Worm (Caenorhabditis elegans) whole organism, L2 larva: Measurements from ENCODE around the gene srh-138.

Experiments used
- C34F6.9 ChIP-seq: fragments of 150-350 bp; optimal IDR thresholded peaks from 2 replicates; lab custom pipeline; 2014; ENCODE audit warnings: missing biosample characterization, missing genetic modification characterization
- F13H6.1 ChIP-seq: sonication (generic microtip); optimal IDR thresholded peaks from 2 replicates; lab custom pipeline; 2016; ENCODE audit warnings: missing genetic modification characterization, missing compliant biosample characterization
- ZK546.5 ChIP-seq: sonication (generic microtip); optimal IDR thresholded peaks from 2 replicates; lab custom pipeline; 2017; ENCODE audit warnings: missing biosample characterization, missing genetic modification characterization
- alr-1 ChIP-seq: fragments of 150-350 bp; optimal IDR thresholded peaks from 2 replicates; lab custom pipeline; 2014; ENCODE audit warnings: missing biosample characterization, missing genetic modification characterization
- aly-2 ChIP-seq: fragments of 150-350 bp; optimal IDR thresholded peaks from 2 replicates; lab custom pipeline; 2014; ENCODE audit warnings: missing biosample characterization, missing genetic modification characterization
- ama-1 ChIP-seq: fragments of 150-350 bp; optimal IDR thresholded peaks from 2 replicates; lab custom pipeline; 2018; ENCODE audit warnings: inconsistent platforms
- blmp-1 ChIP-seq: sonication (generic microtip); optimal IDR thresholded peaks from 2 replicates; lab custom pipeline; 2017; ENCODE audit warnings: missing genetic modification characterization, mild to moderate bottlenecking, missing compliant biosample characterization, antibody characterized with exemption, moderate library complexity; ENCODE audit not compliant: insufficient read depth
- ceh-82 ChIP-seq: fragments of 150-350 bp; optimal IDR thresholded peaks from 2 replicates; lab custom pipeline; 2014; ENCODE audit warnings: missing biosample characterization, missing genetic modification characterization
- dmd-4 ChIP-seq: sonication (generic microtip); optimal IDR thresholded peaks from 2 replicates; lab custom pipeline; 2017; ENCODE audit warnings: missing biosample characterization, missing genetic modification characterization
- egl-27 ChIP-seq: sonication (generic microtip); optimal IDR thresholded peaks from 3 replicates; lab custom pipeline; 2017; ENCODE audit warnings: missing biosample characterization, missing genetic modification reagents, missing genetic modification characterization
- elt-1 ChIP-seq: fragments of 150-350 bp; optimal IDR thresholded peaks from 2 replicates; lab custom pipeline; 2014; ENCODE audit warnings: missing biosample characterization, missing genetic modification characterization
- elt-3 ChIP-seq: sonication (generic microtip); optimal IDR thresholded peaks from 2 replicates; lab custom pipeline; 2017; ENCODE audit warnings: missing biosample characterization, missing genetic modification characterization
- gmeb-1 ChIP-seq: fragments of 150-350 bp; optimal IDR thresholded peaks from 2 replicates; lab custom pipeline; 2014; ENCODE audit warnings: missing biosample characterization, missing genetic modification characterization
- lin-11 ChIP-seq: fragments of 150-350 bp; sonication (generic microtip); optimal IDR thresholded peaks from 2 replicates; lab custom pipeline; 2014; ENCODE audit warnings: missing biosample characterization, missing genetic modification characterization, inconsistent platforms, mixed read lengths
- lin-13 ChIP-seq: fragments of 150-350 bp; optimal IDR thresholded peaks from 2 replicates; lab custom pipeline; 2014; ENCODE audit warnings: missing biosample characterization, missing genetic modification reagents, missing genetic modification characterization
- lin-39 ChIP-seq: fragments of 150-350 bp; optimal IDR thresholded peaks from 2 replicates; lab custom pipeline; 2014; ENCODE audit warnings: missing biosample characterization, missing genetic modification reagents, missing genetic modification characterization
- lsy-2 ChIP-seq, 2 experiments: fragments of 150-350 bp in 1 of 2; sonication (generic microtip) in 1 of 2; optimal IDR thresholded peaks; 2 replicates each; lab custom pipeline; 2014 to 2017; ENCODE audit warnings: missing biosample characterization in 2 of 2, missing genetic modification characterization in 2 of 2
- mab-5 ChIP-seq: fragments of 150-350 bp; optimal IDR thresholded peaks from 2 replicates; lab custom pipeline; 2014; ENCODE audit warnings: missing biosample characterization, missing genetic modification characterization
- mbf-1 ChIP-seq: sonication (generic microtip); optimal IDR thresholded peaks from 2 replicates; lab custom pipeline; 2017; ENCODE audit warnings: missing biosample characterization, missing genetic modification characterization
- mdl-1 ChIP-seq, 2 experiments: fragments of 150-350 bp in 1 of 2; sonication (generic microtip) in 1 of 2; optimal IDR thresholded peaks; 2 replicates each; lab custom pipeline; 2017; ENCODE audit warnings: missing biosample characterization in 2 of 2, missing genetic modification characterization in 2 of 2
- nhr-10 ChIP-seq: sonication (generic microtip); optimal IDR thresholded peaks from 2 replicates; lab custom pipeline; 2017; ENCODE audit warnings: missing biosample characterization, missing genetic modification characterization
- nhr-11 ChIP-seq: fragments of 150-350 bp; optimal IDR thresholded peaks from 2 replicates; lab custom pipeline; 2014; ENCODE audit warnings: missing biosample characterization, missing genetic modification characterization
- nhr-21 ChIP-seq: fragments of 150-350 bp; optimal IDR thresholded peaks from 2 replicates; lab custom pipeline; 2014; ENCODE audit warnings: missing biosample characterization, missing genetic modification characterization
- nhr-237 ChIP-seq: fragments of 150-350 bp; optimal IDR thresholded peaks from 2 replicates; lab custom pipeline; 2014; ENCODE audit warnings: missing biosample characterization, missing genetic modification characterization
- nhr-6 ChIP-seq: fragments of 150-350 bp; optimal IDR thresholded peaks from 2 replicates; lab custom pipeline; 2014; ENCODE audit warnings: missing biosample characterization, missing genetic modification characterization
- nhr-77 ChIP-seq: fragments of 150-350 bp; optimal IDR thresholded peaks from 2 replicates; lab custom pipeline; 2014; ENCODE audit warnings: missing biosample characterization, missing genetic modification characterization
- sem-4 ChIP-seq: fragments of 150-350 bp; optimal IDR thresholded peaks from 2 replicates; lab custom pipeline; 2014; ENCODE audit warnings: missing biosample characterization, missing genetic modification reagents, missing genetic modification characterization
- sma-9 ChIP-seq, 2 experiments: fragments of 150-350 bp in 1 of 2; sonication (generic microtip) in 1 of 2; optimal IDR thresholded peaks; 2 replicates each; lab custom pipeline; 2014 to 2016; ENCODE audit warnings: missing genetic modification characterization in 2 of 2, mild to moderate bottlenecking in 1 of 2, missing biosample characterization in 1 of 2, missing compliant biosample characterization in 1 of 2, missing genetic modification reagents in 1 of 2, moderate library complexity in 1 of 2
- snpc-4 ChIP-seq: fragments of 150-350 bp; optimal IDR thresholded peaks from 2 replicates; lab custom pipeline; 2014; ENCODE audit warnings: missing biosample characterization, missing genetic modification characterization
- unc-39 ChIP-seq: fragments of 150-350 bp; optimal IDR thresholded peaks from 2 replicates; lab custom pipeline; 2014; ENCODE audit warnings: missing biosample characterization, missing genetic modification characterization
- unc-55 ChIP-seq: fragments of 150-350 bp; sonication (generic microtip); optimal IDR thresholded peaks from 3 replicates; lab custom pipeline; 2014; ENCODE audit warnings: missing biosample characterization, missing genetic modification reagents, missing genetic modification characterization
- unc-62 ChIP-seq: fragments of 150-350 bp; optimal IDR thresholded peaks from 2 replicates; lab custom pipeline; 2014; ENCODE audit warnings: missing biosample characterization, missing genetic modification reagents, missing genetic modification characterization
- zag-1 ChIP-seq: fragments of 150-350 bp; optimal IDR thresholded peaks from 2 replicates; lab custom pipeline; 2014; ENCODE audit warnings: missing biosample characterization, missing genetic modification characterization
- ztf-1 ChIP-seq: fragments of 200-800 bp; sonication (Bioruptor generic); conservative IDR thresholded peaks from 2 replicates; pipeline ENCODE4 v1.3.6; 2022; ENCODE audit warnings: missing genetic modification characterization, missing compliant biosample characterization
- ztf-11 ChIP-seq: sonication (generic microtip); optimal IDR thresholded peaks from 2 replicates; lab custom pipeline; 2017; ENCODE audit warnings: missing biosample characterization, missing genetic modification characterization

The srh-138 gene

DNA sequence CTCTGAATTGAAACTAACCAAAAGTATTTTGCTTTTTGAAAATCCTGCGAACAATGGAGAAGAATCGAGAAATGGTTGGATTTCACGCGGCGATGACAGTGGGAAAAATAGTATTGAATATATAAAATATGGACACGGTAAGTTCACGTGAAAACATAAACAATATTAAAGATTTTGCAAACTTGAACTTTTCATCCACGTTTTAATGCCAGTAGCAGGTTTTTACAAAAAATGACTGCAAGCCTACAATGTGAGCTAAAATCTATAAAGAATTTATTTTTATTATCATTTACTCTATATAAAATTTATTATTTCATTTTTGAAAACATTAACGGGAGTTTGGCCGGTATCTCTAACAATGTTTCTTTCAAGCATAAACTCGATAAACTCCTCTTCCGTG is 41.3 kb downstream of the srh-138 start, which contains the start of gene F26D2.10:
Gene F26D2.10, minus strand, starts transcription at position 101 of the 400 bp plus-strand sequence.
- TF ChIP-seq ztf-11: no peak
- no peak for TF ChIP-seq nhr-10 (tag; lab: Kevin White, UChicago)
- no peak for TF ChIP-seq blmp-1 (tag; lab: Kevin White, UChicago)
- TF ChIP-seq dmd-4 (tag; lab: Kevin White, UChicago): no peak
- TF ChIP-seq unc-39 (tag; lab: Kevin White, UChicago): no peak
- no peak for TF ChIP-seq nhr-6 (tag; lab: Kevin White, UChicago)
- TF ChIP-seq F13H6.1: no peak
- TF ChIP-seq nhr-77 (tag; lab: Kevin White, UChicago): no peak
- TF ChIP-seq ztf-1 (GFP tag; lab: Robert Waterston, UW): no peak
- no peak for TF ChIP-seq lsy-2 (tag; optimal IDR thresholded peaks at IDR 0.05; lab: Kevin White, UChicago)
- no peak for TF ChIP-seq snpc-4 (tag; lab: Kevin White, UChicago)
- no peak for TF ChIP-seq elt-3 (tag; lab: Kevin White, UChicago)
- no peak for TF ChIP-seq lin-39 (tag; lab: Kevin White, UChicago)
- TF ChIP-seq sem-4 (tag; lab: Kevin White, UChicago): no peak
- no peak for TF ChIP-seq egl-27
- TF ChIP-seq zag-1 (tag; lab: Kevin White, UChicago): no peak

DNA sequence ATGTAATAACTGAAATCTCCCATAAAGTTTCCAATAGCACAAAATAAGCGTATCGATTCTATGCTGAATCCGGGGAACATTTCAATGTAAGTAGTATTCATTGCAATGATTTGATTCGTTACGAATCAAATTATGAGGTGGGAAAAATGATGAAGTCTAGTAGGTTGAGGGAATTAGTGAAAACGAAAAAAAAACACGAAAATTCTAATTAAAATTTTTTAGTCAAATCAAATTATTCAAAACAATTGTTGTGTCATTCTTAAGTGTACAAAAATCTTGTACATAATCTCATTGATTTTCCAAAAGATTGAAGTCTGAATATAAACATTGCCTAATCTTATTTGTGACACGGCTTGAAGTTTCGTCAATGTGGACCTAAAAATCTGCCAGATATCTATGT is 46.4 kb downstream of the srh-138 start, which contains the start of gene srw-29:
Gene srw-29, minus strand, starts transcription at position 101 of the 400 bp plus-strand sequence.
- no peak for TF ChIP-seq mab-5
- TF ChIP-seq ztf-11: no peak
- TF ChIP-seq dmd-4 (tag; lab: Kevin White, UChicago): no peak
- TF ChIP-seq lsy-2 (tag; optimal IDR thresholded peaks at IDR 0.05; lab: Kevin White, UChicago): no peak
- no peak for TF ChIP-seq nhr-10 (tag; lab: Kevin White, UChicago)
- TF ChIP-seq C34F6.9 (tag; lab: Kevin White, UChicago): no peak
- TF ChIP-seq nhr-237 (tag; lab: Kevin White, UChicago): no peak
- no peak for TF ChIP-seq blmp-1 (tag; lab: Kevin White, UChicago)
- TF ChIP-seq nhr-6 (tag; lab: Kevin White, UChicago): no peak

DNA sequence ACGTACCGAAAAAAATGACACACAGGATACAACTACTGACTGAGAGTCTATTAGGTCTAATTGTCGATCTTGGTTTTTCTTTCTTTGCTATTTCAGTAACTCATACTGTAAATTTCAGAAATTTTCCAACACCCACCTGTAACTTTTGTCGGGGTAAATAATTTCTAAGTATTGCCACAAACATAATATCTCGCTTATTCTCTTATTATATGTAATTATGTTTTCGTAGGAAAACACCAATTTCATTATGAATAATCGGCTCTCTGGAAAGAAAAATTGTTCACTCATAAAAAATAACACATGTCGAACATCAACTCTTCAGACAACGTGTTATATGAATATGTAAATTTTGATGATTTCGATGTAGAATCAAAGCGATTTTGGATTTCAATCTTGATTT is 50.1 kb downstream of the srh-138 start, which contains the start of gene srw-48:
Gene srw-48, plus strand, starts transcription at position 301 of the 400 bp plus-strand sequence.
- no peak for TF ChIP-seq sma-9 (GFP tag; optimal IDR thresholded peaks at IDR 0.05; lab: Kevin White, UChicago)
- TF ChIP-seq sma-9 (tag; optimal IDR thresholded peaks at IDR 0.05; lab: Kevin White, UChicago): no peak
- no peak for TF ChIP-seq alr-1 (tag; lab: Kevin White, UChicago)
- no peak for TF ChIP-seq gmeb-1 (tag; lab: Kevin White, UChicago)
- no peak for TF ChIP-seq lsy-2 (tag; optimal IDR thresholded peaks at IDR 0.05; lab: Kevin White, UChicago)
- TF ChIP-seq ZK546.5 (tag; lab: Kevin White, UChicago): no peak
- TF ChIP-seq C34F6.9 (tag; lab: Kevin White, UChicago): no peak
- TF ChIP-seq unc-55 (GFP tag; lab: Kevin White, UChicago): no peak
- no peak for TF ChIP-seq ceh-82
- TF ChIP-seq lin-11 (tag; lab: Kevin White, UChicago): no peak
- no peak for TF ChIP-seq dmd-4 (tag; lab: Kevin White, UChicago)
- no peak for TF ChIP-seq aly-2
- no peak for TF ChIP-seq ama-1
- TF ChIP-seq nhr-77 (tag; lab: Kevin White, UChicago): no peak
- TF ChIP-seq nhr-6 (tag; lab: Kevin White, UChicago): no peak
- no peak for TF ChIP-seq nhr-237 (tag; lab: Kevin White, UChicago)
- no peak for TF ChIP-seq lin-39 (tag; lab: Kevin White, UChicago)
- no peak for TF ChIP-seq mbf-1 (tag; lab: Kevin White, UChicago)

DNA sequence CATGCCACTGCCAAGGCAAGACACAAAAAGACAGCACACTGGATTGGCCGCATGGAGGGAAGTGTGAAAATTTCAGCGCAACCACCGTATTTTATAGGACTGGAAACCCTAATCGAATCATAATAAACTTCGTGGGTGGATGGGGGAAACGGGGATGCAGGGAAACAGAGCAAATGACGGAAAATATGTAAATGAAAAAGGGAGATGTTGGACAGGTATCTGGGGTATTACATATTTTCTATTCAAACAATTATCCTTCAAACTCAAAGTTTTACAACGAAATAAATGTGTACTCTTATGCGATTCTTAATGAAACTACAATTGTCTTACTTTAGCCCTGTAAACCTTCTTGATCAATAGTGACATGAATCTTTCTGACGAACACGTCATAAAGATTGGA is 51.0 kb downstream of the srh-138 start, which contains the start of gene F26D2.16:
Gene F26D2.16, minus strand, starts transcription at position 101 of the 400 bp plus-strand sequence.
- TF ChIP-seq ZK546.5 (tag; lab: Kevin White, UChicago): no peak
- no peak for TF ChIP-seq unc-62 (GFP tag; lab: Kevin White, UChicago)
- TF ChIP-seq aly-2: no peak
- TF ChIP-seq nhr-21 (tag; lab: Kevin White, UChicago): no peak
- TF ChIP-seq lin-39 (tag; lab: Kevin White, UChicago): no peak
- no peak for TF ChIP-seq elt-1
- no peak for TF ChIP-seq gmeb-1 (tag; lab: Kevin White, UChicago)
- TF ChIP-seq nhr-237 (tag; lab: Kevin White, UChicago): no peak
- no peak for TF ChIP-seq lin-13 (GFP tag; lab: Kevin White, UChicago)
- no peak for TF ChIP-seq nhr-11 (tag; lab: Kevin White, UChicago)
- TF ChIP-seq ztf-1 (GFP tag; lab: Robert Waterston, UW): no peak
- no peak for TF ChIP-seq lin-11 (tag; lab: Kevin White, UChicago)
- no peak for TF ChIP-seq elt-3 (tag; lab: Kevin White, UChicago)
- TF ChIP-seq nhr-6 (tag; lab: Kevin White, UChicago): no peak
- TF ChIP-seq mdl-1 (tag; optimal IDR thresholded peaks at IDR 0.05; lab: Kevin White, UChicago): no peak
